Worm (Caenorhabditis elegans) whole organism, young adult: ENCODE data around the gene C03B1.9.

ENCODE experiments used
- F57A8.1 ChIP-seq: fragments of 200-800 bp; sonication (Bioruptor generic); optimal IDR thresholded peaks from 2 replicates; lab custom pipeline; 2018; ENCODE audit warnings: mild to moderate bottlenecking, missing genetic modification characterization, moderate library complexity, missing compliant biosample characterization
- F57C9.4 ChIP-seq: sonication (generic microtip); optimal IDR thresholded peaks from 2 replicates; lab custom pipeline; 2017; ENCODE audit warnings: mild to moderate bottlenecking, missing genetic modification characterization, missing compliant biosample characterization
- K11D2.4 ChIP-seq: fragments of 200-800 bp; sonication (Bioruptor generic); IDR thresholded peaks from 2 replicates; pipeline ENCODE4 v1.3.6; 2022; ENCODE audit warnings: missing genetic modification reagents, missing genetic modification characterization, missing compliant biosample characterization
- athp-1 ChIP-seq: sonication (generic microtip); optimal IDR thresholded peaks from 2 replicates; lab custom pipeline; 2017; ENCODE audit warnings: mild to moderate bottlenecking, missing genetic modification characterization, missing compliant biosample characterization
- madf-6 ChIP-seq: fragments of 200-800 bp; sonication (Bioruptor generic); IDR thresholded peaks from 2 replicates; pipeline ENCODE4 v1.3.6; 2022; ENCODE audit warnings: missing genetic modification reagents, missing genetic modification characterization, missing compliant biosample characterization
- nfya-2 ChIP-seq: fragments of 200-800 bp; sonication (Bioruptor generic); IDR thresholded peaks from 2 replicates; pipeline ENCODE4 v1.3.6; 2022; ENCODE audit warnings: missing genetic modification reagents, missing genetic modification characterization, missing compliant biosample characterization
- sea-2 ChIP-seq: fragments of 200-800 bp; sonication (Bioruptor generic); IDR thresholded peaks from 2 replicates; pipeline ENCODE4 v1.3.6; 2022; ENCODE audit warnings: missing genetic modification characterization, missing compliant biosample characterization
- snpc-1.3 ChIP-seq: sonication (generic microtip); optimal IDR thresholded peaks from 2 replicates; lab custom pipeline; 2017; ENCODE audit warnings: missing genetic modification characterization, mild to moderate bottlenecking, missing compliant biosample characterization, antibody characterized with exemption, moderate library complexity, missing genotype, missing genetic modification reagents; ENCODE audit not compliant: insufficient read depth
- ztf-6 ChIP-seq: fragments of 200-800 bp; sonication (Bioruptor generic); IDR thresholded peaks from 2 replicates; pipeline ENCODE4 v1.3.6; 2022; ENCODE audit warnings: missing genetic modification reagents, missing genetic modification characterization, missing compliant biosample characterization

DNA sequence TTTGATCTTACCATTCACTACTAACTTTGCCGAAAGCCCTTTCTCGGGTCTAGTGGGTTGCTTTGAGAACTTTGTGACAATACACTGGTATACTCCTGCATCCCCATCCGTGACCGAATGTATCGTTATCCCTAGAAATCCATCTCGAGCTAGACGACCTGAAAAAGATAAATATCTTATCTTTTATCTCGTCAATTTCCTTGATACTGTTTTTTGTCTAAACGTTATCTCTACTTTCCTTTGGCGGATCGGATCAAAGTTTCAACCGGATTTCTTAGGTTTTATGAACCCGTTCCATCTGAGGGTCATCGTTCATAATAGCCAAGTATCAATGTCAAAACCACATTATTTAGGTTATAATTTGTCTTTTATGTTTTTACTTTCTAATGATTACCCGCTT, 37.6 kb upstream of the C03B1.9 start:
- no peak for TF ChIP-seq nfya-2 (GFP tag; lab: Robert Waterston, UW)
- TF ChIP-seq K11D2.4: no peak
- TF ChIP-seq F57A8.1 (GFP tag; lab: Kevin White, UChicago): no peak
- no peak for TF ChIP-seq F57C9.4 (tag; lab: Kevin White, UChicago)
- TF ChIP-seq ztf-6 (GFP tag; lab: Robert Waterston, UW): no peak
- TF ChIP-seq madf-6 (GFP tag; lab: Robert Waterston, UW): no peak
- TF ChIP-seq snpc-1.3 (tag; lab: Kevin White, UChicago): no peak
- no peak for TF ChIP-seq sea-2 (GFP tag; lab: Robert Waterston, UW)
- no peak for TF ChIP-seq athp-1 (tag; lab: Kevin White, UChicago)
